Fruit fly (Drosophila melanogaster): Measurements from ENCODE around the gene CG7231.
"Not testable (repeated sequence)": the region's sequence is repeated elsewhere in the genome, so short reads cannot be mapped to it uniquely, and the experiment has no call there.

- not testable (repeated sequence) for TF ChIP-seq CG16779 (tag; optimal IDR thresholded peaks at IDR 0.05); CG8319 (GFP tag; optimal IDR thresholded peaks at IDR 0.05); fd59A (GFP tag; optimal IDR thresholded peaks at IDR 0.05); CG6808 (GFP tag; optimal IDR thresholded peaks at IDR 0.05); cyc (GFP tag; optimal IDR thresholded peaks at IDR 0.05); CG3919 (GFP tag; optimal IDR thresholded peaks at IDR 0.05); topi (GFP tag; optimal IDR thresholded peaks at IDR 0.05); Sox102F (GFP tag; optimal IDR thresholded peaks at IDR 0.05)
Observed at dm6 chr2L:7983646-7984045, at the start of gene CG7231.
